Worm (Caenorhabditis elegans) whole organism, L1 larva: ENCODE data around the gene cyp-33C2.

Source experiments
- F16B12.6 ChIP-seq: fragments of 150-350 bp; optimal IDR thresholded peaks from 2 replicates; lab custom pipeline; 2014; ENCODE audit warnings: missing biosample characterization, missing genetic modification characterization
- Y116A8C.19 ChIP-seq: sonication (generic microtip); optimal IDR thresholded peaks from 2 replicates; lab custom pipeline; 2016; ENCODE audit warnings: missing compliant biosample characterization, missing genetic modification characterization, borderline replicate concordance
- alr-1 ChIP-seq: fragments of 200-800 bp; sonication (Bioruptor generic); optimal IDR thresholded peaks from 2 replicates; lab custom pipeline; 2018; ENCODE audit warnings: borderline replicate concordance, mild to moderate bottlenecking, missing genetic modification characterization, missing compliant biosample characterization
- ama-1 ChIP-seq: fragments of 150-350 bp; optimal IDR thresholded peaks from 2 replicates; lab custom pipeline; 2014
- blmp-1 ChIP-seq: fragments of 150-350 bp; optimal IDR thresholded peaks from 2 replicates; lab custom pipeline; 2014; ENCODE audit warnings: missing biosample characterization, missing genetic modification characterization
- ceh-8 ChIP-seq: fragments of 200-800 bp; sonication (Bioruptor generic); optimal IDR thresholded peaks from 2 replicates; lab custom pipeline; 2018; ENCODE audit warnings: mild to moderate bottlenecking, missing genetic modification characterization, moderate library complexity, missing compliant biosample characterization
- ceh-90 ChIP-seq: sonication (generic microtip); optimal IDR thresholded peaks from 2 replicates; lab custom pipeline; 2016; ENCODE audit warnings: missing genetic modification characterization, missing compliant biosample characterization
- dsc-1 ChIP-seq: sonication (generic microtip); optimal IDR thresholded peaks from 2 replicates; lab custom pipeline; 2016; ENCODE audit warnings: mild to moderate bottlenecking, missing genetic modification characterization, missing compliant biosample characterization
- efl-1 ChIP-seq, 4 experiments: fragments of 150-350 bp; optimal IDR thresholded peaks in 3 of 4; peaks in 1 of 4; 1 replicate in 1 of 4; 2 replicates in 3 of 4; lab custom pipeline; 2014; ENCODE audit warnings: missing biosample characterization in 2 of 4, missing genetic modification characterization in 2 of 4, missing genetic modification reagents in 2 of 4
- elt-2 ChIP-seq: sonication (generic microtip); optimal IDR thresholded peaks from 2 replicates; lab custom pipeline; 2016; ENCODE audit warnings: missing genetic modification characterization, mild to moderate bottlenecking, inconsistent platforms, missing compliant biosample characterization, missing genetic modification reagents
- elt-3 ChIP-seq, 6 experiments: fragments of 150-350 bp in 1 of 6; sonication (generic microtip); optimal IDR thresholded peaks; 2 replicates each; lab custom pipeline; 2017 to 2018; ENCODE audit warnings: missing biosample characterization in 6 of 6, missing genetic modification characterization in 6 of 6, inconsistent platforms in 1 of 6
- fkh-10 ChIP-seq: sonication (generic microtip); optimal IDR thresholded peaks from 2 replicates; lab custom pipeline; 2017; ENCODE audit warnings: missing biosample characterization, missing genetic modification reagents, missing genetic modification characterization
- fkh-8 ChIP-seq: sonication (generic microtip); optimal IDR thresholded peaks from 2 replicates; lab custom pipeline; 2016; ENCODE audit warnings: mild to moderate bottlenecking, missing genetic modification characterization, missing compliant biosample characterization
- hlh-17 ChIP-seq: fragments of 200-800 bp; sonication (Bioruptor generic); optimal IDR thresholded peaks from 2 replicates; lab custom pipeline; 2018; ENCODE audit warnings: missing genetic modification characterization, mild to moderate bottlenecking, missing compliant biosample characterization, moderate library complexity, borderline replicate concordance
- hlh-4 ChIP-seq: sonication (generic microtip); optimal IDR thresholded peaks from 2 replicates; lab custom pipeline; 2016; ENCODE audit warnings: mild to moderate bottlenecking, missing genetic modification characterization, missing compliant biosample characterization
- hpl-2 ChIP-seq: fragments of 150-350 bp; optimal IDR thresholded peaks from 2 replicates; lab custom pipeline; 2014; ENCODE audit warnings: missing biosample characterization, missing genetic modification reagents, missing genetic modification characterization
- irx-1 ChIP-seq: sonication (generic microtip); optimal IDR thresholded peaks from 2 replicates; lab custom pipeline; 2016; ENCODE audit warnings: missing genetic modification characterization, missing compliant biosample characterization
- lin-13 ChIP-seq: fragments of 150-350 bp; optimal IDR thresholded peaks from 2 replicates; lab custom pipeline; 2014; ENCODE audit warnings: missing biosample characterization, missing genetic modification reagents, missing genetic modification characterization
- lin-14 ChIP-seq: fragments of 200-800 bp; sonication (Bioruptor generic); optimal IDR thresholded peaks from 2 replicates; lab custom pipeline; 2018; ENCODE audit warnings: mild to moderate bottlenecking, missing genetic modification characterization, moderate library complexity, missing compliant biosample characterization
- lin-15B ChIP-seq: fragments of 150-350 bp; sonication (generic microtip); optimal IDR thresholded peaks from 3 replicates; lab custom pipeline; 2014; ENCODE audit warnings: missing biosample characterization, missing genetic modification characterization
- lsy-2 ChIP-seq, 2 experiments: fragments of 150-350 bp; optimal IDR thresholded peaks; 2 replicates each; lab custom pipeline; 2014; ENCODE audit warnings: missing biosample characterization in 2 of 2, missing genetic modification characterization in 2 of 2
- mef-2 ChIP-seq: fragments of 150-350 bp; optimal IDR thresholded peaks from 2 replicates; lab custom pipeline; 2014; ENCODE audit warnings: missing biosample characterization, missing genetic modification characterization
- mep-1 ChIP-seq: fragments of 150-350 bp; optimal IDR thresholded peaks from 2 replicates; lab custom pipeline; 2014; ENCODE audit warnings: missing biosample characterization, missing genetic modification characterization
- nhr-11 ChIP-seq: fragments of 150-350 bp; optimal IDR thresholded peaks from 2 replicates; lab custom pipeline; 2014; ENCODE audit warnings: missing biosample characterization, missing genetic modification characterization
- nhr-19 ChIP-seq: fragments of 200-800 bp; sonication (Bioruptor generic); conservative IDR thresholded peaks from 2 replicates; pipeline ENCODE4 v1.3.6; 2022; ENCODE audit warnings: missing genetic modification characterization, missing compliant biosample characterization
- nhr-20 ChIP-seq: sonication (generic microtip); optimal IDR thresholded peaks from 2 replicates; lab custom pipeline; 2016; ENCODE audit warnings: mild to moderate bottlenecking, missing genetic modification characterization, missing compliant biosample characterization
- nhr-237 ChIP-seq: fragments of 150-350 bp; optimal IDR thresholded peaks from 2 replicates; lab custom pipeline; 2014; ENCODE audit warnings: missing biosample characterization, missing genetic modification characterization
- nhr-47 ChIP-seq: sonication (generic microtip); optimal IDR thresholded peaks from 2 replicates; lab custom pipeline; 2016; ENCODE audit warnings: mild to moderate bottlenecking, missing genetic modification characterization, moderate library complexity, missing compliant biosample characterization
- nhr-84 ChIP-seq: sonication (generic microtip); optimal IDR thresholded peaks from 2 replicates; lab custom pipeline; 2017; ENCODE audit warnings: missing biosample characterization, missing genetic modification characterization
- pag-3 ChIP-seq: sonication (generic microtip); optimal IDR thresholded peaks from 2 replicates; lab custom pipeline; 2017; ENCODE audit warnings: missing genetic modification characterization, mild to moderate bottlenecking, missing compliant biosample characterization, antibody characterized with exemption, borderline replicate concordance; ENCODE audit not compliant: insufficient read depth
- skn-1 ChIP-seq: fragments of 150-350 bp; optimal IDR thresholded peaks from 2 replicates; lab custom pipeline; 2014; ENCODE audit warnings: missing biosample characterization, missing genetic modification characterization
- snpc-4 ChIP-seq: fragments of 150-350 bp; optimal IDR thresholded peaks from 2 replicates; lab custom pipeline; 2014; ENCODE audit warnings: missing biosample characterization, missing genetic modification characterization
- snu-23 ChIP-seq: sonication (generic microtip); optimal IDR thresholded peaks from 2 replicates; lab custom pipeline; 2016; ENCODE audit warnings: missing genetic modification characterization, missing compliant biosample characterization
- sox-4 ChIP-seq: sonication (generic microtip); optimal IDR thresholded peaks from 2 replicates; lab custom pipeline; 2016; ENCODE audit warnings: missing genetic modification characterization, missing compliant biosample characterization
- swsn-7 ChIP-seq: sonication (generic microtip); optimal IDR thresholded peaks from 2 replicates; lab custom pipeline; 2016; ENCODE audit warnings: missing genetic modification characterization, missing compliant biosample characterization
- tbx-2 ChIP-seq: sonication (generic microtip); optimal IDR thresholded peaks from 2 replicates; lab custom pipeline; 2016; ENCODE audit warnings: missing genetic modification characterization, missing compliant biosample characterization
- tlp-1 ChIP-seq: fragments of 150-350 bp; optimal IDR thresholded peaks from 2 replicates; lab custom pipeline; 2014; ENCODE audit warnings: missing biosample characterization, missing genetic modification characterization
- unc-62 ChIP-seq: fragments of 150-350 bp; optimal IDR thresholded peaks from 2 replicates; lab custom pipeline; 2014; ENCODE audit warnings: missing biosample characterization, missing genetic modification reagents, missing genetic modification characterization
- unc-98 ChIP-seq: fragments of 200-800 bp; sonication (Bioruptor generic); IDR thresholded peaks from 2 replicates; pipeline ENCODE4 v1.3.6; 2022; ENCODE audit warnings: missing genetic modification characterization, missing compliant biosample characterization
- zag-1 ChIP-seq: fragments of 150-350 bp; optimal IDR thresholded peaks from 2 replicates; lab custom pipeline; 2014; ENCODE audit warnings: missing biosample characterization, missing genetic modification characterization
- zip-4 ChIP-seq: fragments of 200-800 bp; sonication (Bioruptor generic); optimal IDR thresholded peaks from 2 replicates; lab custom pipeline; 2018; ENCODE audit warnings: mild to moderate bottlenecking, missing genetic modification characterization, moderate library complexity, missing compliant biosample characterization
- ztf-11 ChIP-seq, 2 experiments: sonication (generic microtip); optimal IDR thresholded peaks; 2 replicates each; lab custom pipeline; 2016 to 2017; ENCODE audit warnings: missing genetic modification characterization in 2 of 2, missing biosample characterization in 1 of 2, missing compliant biosample characterization in 1 of 2
- ztf-4 ChIP-seq: fragments of 150-350 bp; optimal IDR thresholded peaks from 2 replicates; lab custom pipeline; 2014; ENCODE audit warnings: missing biosample characterization, missing genetic modification characterization

cyp-33C2 gene

ce11 chrV:2218803-2219202 lies 35.5 kb downstream of the cyp-33C2 start, which contains the start of gene nhr-56 (continued):
- TF ChIP-seq tlp-1 (tag; lab: Kevin White, UChicago) (no peak), nhr-84 (no peak), blmp-1 (tag; lab: Kevin White, UChicago) (peak; percentile 39), skn-1 (tag; lab: Kevin White, UChicago) (peak; percentile 66), unc-62 (GFP tag; lab: Kevin White, UChicago) (no peak), swsn-7 (peak; percentile 32), fkh-8 (peak; percentile 19)

DNA sequence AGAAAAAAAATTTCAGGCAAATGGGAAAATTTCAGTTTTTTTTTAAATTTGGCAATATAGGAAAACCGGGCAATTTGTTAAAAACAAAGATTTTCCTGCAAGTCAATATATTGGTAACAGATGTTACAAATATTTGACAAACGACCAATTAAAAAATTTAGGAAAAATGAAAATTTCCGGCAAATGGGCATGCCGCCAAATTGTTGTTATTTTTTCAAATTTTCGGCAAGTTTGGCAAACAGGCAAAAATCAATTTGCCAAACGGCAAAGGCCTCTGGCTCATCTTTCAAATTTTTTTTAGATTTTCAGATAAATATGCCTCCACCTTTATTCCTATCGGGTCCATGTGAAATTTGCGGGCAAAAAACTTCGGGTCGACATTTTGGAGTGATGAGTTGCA lies 38.5 kb downstream of the cyp-33C2 start, which contains the start of gene nhr-128:
Gene nhr-128, plus strand, starts transcription at position 301 of the 400 bp plus-strand sequence.
- TF ChIP-seq nhr-11 (tag; lab: Kevin White, UChicago) = no peak
- TF ChIP-seq hlh-17 (GFP tag; lab: Kevin White, UChicago) = no peak
- no peak for TF ChIP-seq lsy-2 (tag; optimal IDR thresholded peaks at IDR 0.05; lab: Kevin White, UChicago)
- no peak for TF ChIP-seq dsc-1 (tag; lab: Kevin White, UChicago)
- no peak for TF ChIP-seq nhr-237
- no peak for TF ChIP-seq irx-1 (tag; lab: Kevin White, UChicago)
- TF ChIP-seq elt-2 = no peak
- no peak for TF ChIP-seq ceh-90 (tag; lab: Kevin White, UChicago)
- TF ChIP-seq zag-1 = no peak
- no peak for TF ChIP-seq ceh-8 (GFP tag; lab: Kevin White, UChicago)
- TF ChIP-seq lin-14 (GFP tag; lab: Kevin White, UChicago) = no peak

ce11 chrV:2225130-2225529 lies 41.8 kb downstream of the cyp-33C2 start, which contains the start of gene nhr-103:
TSS of gene nhr-103 (plus strand) at chrV:2225430.
- no peak for TF ChIP-seq hlh-17 (GFP tag; lab: Kevin White, UChicago)
- TF ChIP-seq snu-23 (GFP tag; lab: Kevin White, UChicago) = no peak
- TF ChIP-seq hlh-4 (tag; lab: Kevin White, UChicago) = no peak
- TF ChIP-seq pag-3 (tag; lab: Kevin White, UChicago) = no peak
- TF ChIP-seq unc-62 (GFP tag; lab: Kevin White, UChicago) = no peak
- TF ChIP-seq nhr-19 (GFP tag; lab: Robert Waterston, UW) = no peak
- TF ChIP-seq alr-1 = no peak
- no peak for TF ChIP-seq Y116A8C.19 (tag; lab: Kevin White, UChicago)
- no peak for TF ChIP-seq nhr-84
- no peak for TF ChIP-seq snpc-4 (tag; lab: Kevin White, UChicago)
- no peak for TF ChIP-seq nhr-20
- TF ChIP-seq F16B12.6 = no peak
- no peak for TF ChIP-seq zag-1
- no peak for TF ChIP-seq tbx-2
- TF ChIP-seq elt-3 (tag; optimal IDR thresholded peaks at IDR 0.05; lab: Kevin White, UChicago) = no peak
- TF ChIP-seq sox-4 = no peak
- no peak for TF ChIP-seq ztf-11 (tag; optimal IDR thresholded peaks at IDR 0.05; lab: Kevin White, UChicago)

DNA sequence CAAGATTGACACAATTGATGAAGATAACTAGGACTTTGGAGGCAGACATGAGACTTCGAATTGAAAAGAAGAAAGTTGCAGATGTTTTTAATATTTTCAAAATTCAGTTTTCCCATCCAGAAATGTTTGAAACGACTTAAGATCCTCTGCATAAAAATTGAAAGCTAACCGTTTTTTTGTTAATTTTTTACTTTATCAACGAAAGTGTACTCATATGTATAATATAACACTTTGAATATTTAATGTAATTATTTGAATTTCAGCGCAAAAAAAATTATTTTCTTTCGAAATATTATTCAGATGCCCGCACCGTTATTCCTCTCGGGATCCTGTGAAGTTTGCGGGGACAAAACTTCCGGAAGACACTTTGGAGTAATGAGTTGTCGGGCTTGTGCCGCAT lies 43.6 kb downstream of the cyp-33C2 start, which contains the start of gene nhr-18:
Gene nhr-18, plus strand, starts transcription at position 301 of the 400 bp plus-strand sequence.
- TF ChIP-seq unc-62 (GFP tag; lab: Kevin White, UChicago) (no peak), hpl-2 (no peak), efl-1 (optimal IDR thresholded peaks at IDR 0.05; lab: Kevin White, UChicago) (no peak), efl-1 (GFP tag; optimal IDR thresholded peaks at IDR 0.05 in 1 of 2; lab: Kevin White, UChicago) (peak in 1 of 2 experiments; percentile 15), irx-1 (tag; lab: Kevin White, UChicago) (no peak), nhr-11 (tag; lab: Kevin White, UChicago) (no peak), nhr-237 (no peak)

- TF ChIP-seq nhr-84 (no peak), snu-23 (GFP tag; lab: Kevin White, UChicago) (no peak), zip-4 (GFP tag; lab: Kevin White, UChicago) (no peak), fkh-10 (no peak), ama-1 (lab: Kevin White, UChicago) (no peak), efl-1 (optimal IDR thresholded peaks at IDR 0.05; lab: Kevin White, UChicago) (no peak), efl-1 (GFP tag; optimal IDR thresholded peaks at IDR 0.05 in 1 of 2; lab: Kevin White, UChicago) (no peak), lsy-2 (tag; optimal IDR thresholded peaks at IDR 0.05; lab: Kevin White, UChicago) (no peak), sox-4 (no peak), ztf-4 (tag; lab: Kevin White, UChicago) (no peak), hlh-17 (GFP tag; lab: Kevin White, UChicago) (no peak), unc-98 (GFP tag; lab: Robert Waterston, UW) (no peak), nhr-47 (tag; lab: Kevin White, UChicago) (no peak), mef-2 (tag; lab: Kevin White, UChicago) (no peak), lin-13 (GFP tag; lab: Kevin White, UChicago) (no peak), ceh-90 (tag; lab: Kevin White, UChicago) (no peak), Y116A8C.19 (tag; lab: Kevin White, UChicago) (no peak), lin-15B (tag; lab: Kevin White, UChicago) (no peak), mep-1 (tag; lab: Kevin White, UChicago) (no peak), tlp-1 (tag; lab: Kevin White, UChicago) (no peak), F16B12.6 (no peak)
Measured at ce11 chrV:2228781-2229180, 45.5 kb downstream of the cyp-33C2 start, which contains the start of gene nhr-126. TSS of gene nhr-126 (plus strand) at chrV:2229081.
